Fruit fly (Drosophila melanogaster): ENCODE data around the gene Chd1.

The Chd1 gene

DNA sequence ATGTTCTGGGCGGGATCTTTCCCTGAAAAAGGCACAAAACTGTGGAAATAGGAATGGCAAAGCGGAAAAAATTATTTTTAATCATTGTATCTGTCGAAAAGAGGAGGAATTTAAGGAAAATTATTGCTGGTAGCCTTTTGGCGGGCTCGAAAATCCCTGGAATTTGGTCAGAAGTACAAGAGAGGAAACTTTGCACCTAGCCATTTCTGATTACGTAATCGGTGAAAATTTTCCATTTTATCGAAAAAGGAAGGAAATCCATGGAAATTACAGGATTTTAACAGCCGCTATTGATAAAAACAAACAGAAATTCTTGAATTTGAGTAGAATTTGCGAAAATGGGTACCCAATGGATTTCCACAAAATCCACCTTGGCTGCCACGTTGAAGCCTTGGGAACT, 747 bp downstream of the Chd1 start:
- TF ChIP-seq CG1621 (tag; optimal IDR thresholded peaks at IDR 0.05) (no peak), salr (GFP tag; optimal IDR thresholded peaks at IDR 0.05) (no peak), Hr38 (GFP tag; optimal IDR thresholded peaks at IDR 0.05) (no peak), fd59A (GFP tag; optimal IDR thresholded peaks at IDR 0.05) (no peak), Hr4 (GFP tag; optimal IDR thresholded peaks at IDR 0.05) (no peak), Sox14 (GFP tag; optimal IDR thresholded peaks at IDR 0.05) (no peak), fkh (GFP tag; optimal IDR thresholded peaks at IDR 0.05) (no peak), eg (GFP tag; IDR thresholded peaks at IDR 0.05) (no peak), CG11902 (GFP tag; optimal IDR thresholded peaks at IDR 0.05) (no peak)

DNA sequence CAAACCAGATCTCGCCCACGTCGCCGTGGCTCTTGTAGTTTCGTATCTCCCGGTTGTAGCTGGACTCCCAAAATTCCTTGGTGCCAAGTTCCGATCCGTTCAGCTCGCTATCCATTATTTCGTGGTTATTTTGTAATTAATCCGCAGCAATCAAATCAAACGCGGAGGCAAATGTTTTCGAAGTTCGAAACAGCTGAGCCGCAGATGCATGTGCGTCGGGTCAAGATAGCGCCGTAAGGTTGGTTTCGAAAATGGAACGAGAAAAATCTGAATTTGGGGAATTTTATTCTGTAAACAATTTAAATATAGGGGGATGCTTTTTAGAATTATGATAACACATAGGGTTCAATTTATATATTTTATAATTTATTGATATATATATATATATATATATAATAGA, 8.4 kb downstream of the Chd1 start, which contains the start of gene CG9643:
TSS of gene CG9643 (minus strand) at position 198 of the 400 bp plus-strand sequence.
- TF ChIP-seq CG34406 (GFP tag; optimal IDR thresholded peaks at IDR 0.05) (no peak), CG6276 (GFP tag; optimal IDR thresholded peaks at IDR 0.05) (no peak), net (GFP tag; optimal IDR thresholded peaks at IDR 0.05) (no peak), CG9139 (GFP tag; optimal IDR thresholded peaks at IDR 0.05) (no peak), salr (GFP tag; optimal IDR thresholded peaks at IDR 0.05) (no peak), svp (GFP tag) (no peak), vri (GFP tag; optimal IDR thresholded peaks at IDR 0.05) (no peak), Ets21C (GFP tag; optimal IDR thresholded peaks at IDR 0.05) (no peak), Hr38 (GFP tag; optimal IDR thresholded peaks at IDR 0.05) (no peak), cyc (GFP tag; optimal IDR thresholded peaks at IDR 0.05) (no peak), fd85E (GFP tag; optimal IDR thresholded peaks at IDR 0.05) (no peak), CG3919 (GFP tag; optimal IDR thresholded peaks at IDR 0.05) (no peak), Hr4 (GFP tag; optimal IDR thresholded peaks at IDR 0.05) (no peak), topi (GFP tag; optimal IDR thresholded peaks at IDR 0.05) (no peak), fkh (GFP tag; optimal IDR thresholded peaks at IDR 0.05) (no peak), CG6854 (GFP tag; optimal IDR thresholded peaks at IDR 0.05) (no peak), Smox (GFP tag; optimal IDR thresholded peaks at IDR 0.05) (no peak), Sox15 (GFP tag; optimal IDR thresholded peaks at IDR 0.05) (no peak), CG6808 (GFP tag; optimal IDR thresholded peaks at IDR 0.05) (no peak), Gug (GFP tag; IDR thresholded peaks at IDR 0.05) (no peak)

dm6 chr2L:2976829-2977228, 10.7 kb downstream of the Chd1 start, which contains the start of the genes CG9641 and CG3165:
TSS of gene CG9641 (minus strand) at chr2L:2976862.
TSS of gene CG3165 (plus strand) at chr2L:2977122.
- TF ChIP-seq CG31627 (GFP tag; optimal IDR thresholded peaks at IDR 0.05) (peak; percentile 92), Hr39 (GFP tag; optimal IDR thresholded peaks at IDR 0.05) (no peak), Hr38 (GFP tag; optimal IDR thresholded peaks at IDR 0.05) (peak; percentile 15), esn (GFP tag; optimal IDR thresholded peaks at IDR 0.05) (peak; percentile 91), Eip93F (GFP tag; optimal IDR thresholded peaks at IDR 0.05) (peak; percentile 64), fd59A (GFP tag; optimal IDR thresholded peaks at IDR 0.05) (peak; percentile 74), Gug (GFP tag; IDR thresholded peaks at IDR 0.05) (peak; percentile 82), CG10631 (GFP tag; optimal IDR thresholded peaks at IDR 0.05) (no peak), CG6808 (GFP tag; optimal IDR thresholded peaks at IDR 0.05) (no peak), CG11762 (GFP tag; optimal IDR thresholded peaks at IDR 0.05; ENCODE audit: insufficient read depth) (peak; percentile 72), ss (GFP tag; optimal IDR thresholded peaks at IDR 0.05) (no peak), Ets96B (tag; optimal IDR thresholded peaks at IDR 0.05) (peak; percentile 75), CG6163 (GFP tag; IDR thresholded peaks at IDR 0.05) (peak; percentile 80), eg (GFP tag; IDR thresholded peaks at IDR 0.05) (peak; percentile 83), CG8119 (GFP tag; IDR thresholded peaks at IDR 0.05) (peak; percentile 76; the same call in 2 of the 3 replicates), CG11902 (GFP tag; optimal IDR thresholded peaks at IDR 0.05) (peak; percentile 78), Sox15 (GFP tag; optimal IDR thresholded peaks at IDR 0.05) (peak; percentile 73), CG15336 (GFP tag; IDR thresholded peaks at IDR 0.05) (peak; percentile 83), CG11294 (GFP tag; IDR thresholded peaks at IDR 0.05) (peak; percentile 66; the same call in 1 of the 2 replicates), lz (GFP tag; optimal IDR thresholded peaks at IDR 0.05) (peak; percentile 92), CG6854 (GFP tag; optimal IDR thresholded peaks at IDR 0.05) (peak; percentile 74), CG3032 (tag; optimal IDR thresholded peaks at IDR 0.05) (peak; percentile 86), CG6792 (GFP tag; optimal IDR thresholded peaks at IDR 0.05) (no peak), CG1621 (tag; optimal IDR thresholded peaks at IDR 0.05) (peak; percentile 74), Blimp-1 (GFP tag; optimal IDR thresholded peaks at IDR 0.05) (no peak), cyc (GFP tag; optimal IDR thresholded peaks at IDR 0.05) (peak; percentile 92), salr (GFP tag; optimal IDR thresholded peaks at IDR 0.05) (peak in 1 of 2 experiments; percentile 58)

Measured in whole organism, prepupa.